Worm (Caenorhabditis elegans): Measurements from ENCODE around the gene M151.1.

M151.1 gene

DNA sequence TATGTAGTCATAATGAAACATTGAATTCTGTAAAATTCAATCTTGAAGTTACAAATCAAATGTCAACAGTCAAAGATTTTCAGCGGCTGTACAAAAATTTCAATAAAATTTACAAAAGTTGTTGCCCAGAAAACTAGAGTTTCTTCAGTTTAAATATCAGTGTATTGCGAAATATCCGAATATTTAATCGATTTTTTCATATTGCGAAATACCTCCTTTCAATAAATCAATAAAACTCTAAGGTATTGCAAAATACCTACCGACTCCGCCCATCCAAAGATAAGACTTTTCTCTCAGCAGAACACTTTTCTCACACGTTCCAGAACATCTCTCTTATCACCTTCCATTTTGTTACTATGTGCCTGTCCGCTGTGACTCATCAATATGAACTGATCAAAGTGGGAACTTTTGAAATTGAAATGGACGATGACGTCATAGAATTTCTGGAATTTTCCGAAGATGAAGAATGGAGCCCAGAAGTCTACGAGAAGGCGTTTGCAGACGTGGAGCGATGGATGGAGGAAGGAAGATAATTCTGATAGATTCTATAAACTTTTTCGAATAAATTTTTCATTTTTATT, 43.3 kb downstream of the M151.1 start:
- no peak for TF ChIP-seq unc-3 (GFP tag; conservative IDR thresholded peaks at IDR 0.05)
- TF ChIP-seq unc-3 (tag; optimal IDR thresholded peaks at IDR 0.05) = no peak

DNA sequence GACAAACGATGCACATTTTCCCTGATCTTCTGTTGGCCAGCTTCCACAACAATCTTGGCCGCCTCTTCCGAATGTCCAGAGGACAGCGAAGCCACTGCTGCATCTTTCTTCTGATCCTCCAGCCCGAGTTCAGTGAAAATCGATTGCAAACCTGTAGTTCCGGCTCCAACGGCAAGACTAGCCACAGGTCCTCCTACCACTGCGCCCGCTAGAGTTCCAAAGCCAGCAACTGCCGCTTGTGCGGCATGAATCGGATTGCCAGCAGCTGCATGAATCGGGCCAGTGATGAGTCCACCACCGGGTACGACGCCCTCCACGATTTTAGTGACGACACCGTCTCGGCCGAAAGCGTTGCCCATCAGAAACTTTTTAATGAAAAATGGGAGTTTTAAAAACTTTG, 47.0 kb downstream of the M151.1 start, which contains the start of gene ifas-1:
ifas-1 (minus strand) TSS at position 387 of the 400 bp plus-strand sequence.
- no peak for TF ChIP-seq madf-2 (tag; optimal IDR thresholded peaks at IDR 0.05)
- no peak for TF ChIP-seq K09A11.1 (tag; optimal IDR thresholded peaks at IDR 0.05; ENCODE audit: insufficient read depth)
- no peak for TF ChIP-seq hlh-6 (tag; optimal IDR thresholded peaks at IDR 0.05)
- no peak for TF ChIP-seq Y22D7AL.16 (tag; optimal IDR thresholded peaks at IDR 0.05)
- TF ChIP-seq sox-2 (GFP tag; IDR thresholded peaks at IDR 0.05) = no peak
- TF ChIP-seq mec-3 (tag; optimal IDR thresholded peaks at IDR 0.05; ENCODE audit: borderline replicate concordance) = no peak
- TF ChIP-seq tbx-2 (tag; optimal IDR thresholded peaks at IDR 0.05) = no peak
- TF ChIP-seq ceh-2 (tag; optimal IDR thresholded peaks at IDR 0.05) = no peak
- no peak for TF ChIP-seq C38D4.7 (GFP tag; optimal IDR thresholded peaks at IDR 0.05)
- TF ChIP-seq pha-4 (tag; optimal IDR thresholded peaks at IDR 0.05) = no peak
- TF ChIP-seq ceh-22 (tag; optimal IDR thresholded peaks at IDR 0.05) = no peak
- TF ChIP-seq ceh-45 (GFP tag; IDR thresholded peaks at IDR 0.05) = no peak
- no peak for TF ChIP-seq lin-11 (tag; optimal IDR thresholded peaks at IDR 0.05)
- TF ChIP-seq hlh-15 (tag; optimal IDR thresholded peaks at IDR 0.05) = no peak
- TF ChIP-seq pha-2 (tag; optimal IDR thresholded peaks at IDR 0.05) = no peak
- no peak for TF ChIP-seq ceh-9 (tag; optimal IDR thresholded peaks at IDR 0.05)
- TF ChIP-seq hlh-8 (tag; optimal IDR thresholded peaks at IDR 0.05) = no peak
- TF ChIP-seq pat-9 (tag; optimal IDR thresholded peaks at IDR 0.05) = no peak

DNA sequence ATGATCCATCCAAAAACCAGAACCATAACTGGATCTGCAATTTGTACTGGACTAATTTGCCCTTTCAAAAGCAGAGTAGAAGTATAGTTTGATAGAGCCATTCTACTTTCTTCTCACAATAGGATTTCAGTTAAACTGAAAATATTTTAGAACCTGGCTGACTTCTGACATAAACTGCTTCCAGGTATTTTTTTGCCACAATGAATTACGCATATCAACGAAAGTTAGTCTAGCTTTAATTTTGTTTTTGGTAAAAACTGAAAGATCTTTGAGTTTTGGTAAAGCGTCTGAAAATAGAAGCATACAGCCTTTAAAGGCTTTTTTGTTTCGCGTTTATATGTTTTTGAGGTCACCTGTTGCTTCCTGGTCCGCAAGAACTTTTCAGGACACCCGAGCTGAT, 49.3 kb downstream of the M151.1 start, which contains the start of gene srx-101:
srx-101 (minus strand) TSS at position 101 of the 400 bp plus-strand sequence.
- TF ChIP-seq madf-2 (tag; optimal IDR thresholded peaks at IDR 0.05) (no peak), sox-2 (GFP tag; IDR thresholded peaks at IDR 0.05) (no peak), ceh-6 (GFP tag; optimal IDR thresholded peaks at IDR 0.05) (no peak), hlh-6 (tag; optimal IDR thresholded peaks at IDR 0.05) (no peak)

Data from whole organism, late embryonic.